Fruit fly (Drosophila melanogaster): Measurements from ENCODE around the gene ghi.

DNA sequence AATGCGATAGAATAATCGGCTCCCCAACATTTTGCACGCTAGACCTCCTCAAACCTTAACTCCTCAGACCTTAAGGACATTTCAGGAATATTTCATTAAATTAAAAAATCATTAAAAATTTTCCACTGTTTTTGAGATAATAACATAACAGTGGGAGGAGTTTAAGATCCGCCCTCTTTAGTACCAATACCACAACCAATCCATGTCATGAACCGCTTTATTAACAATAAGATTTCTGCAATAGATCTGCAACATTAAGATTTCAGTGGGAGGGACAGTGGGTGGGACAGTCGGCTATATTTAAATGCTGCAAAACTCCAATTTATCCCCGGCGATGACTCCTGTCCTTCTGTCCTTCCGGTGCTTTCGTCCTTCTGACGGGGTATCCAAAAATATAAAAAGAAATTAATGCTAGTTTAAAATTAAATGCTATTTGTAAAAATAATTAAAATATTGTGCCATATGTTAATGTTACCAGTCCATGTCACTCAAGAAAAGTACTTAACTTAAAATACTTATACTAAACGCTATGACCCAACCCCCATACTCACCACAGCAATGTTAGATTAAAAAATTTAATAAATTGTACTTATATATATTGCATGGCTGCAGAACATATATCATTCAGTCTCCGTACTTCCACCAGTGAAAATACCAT is 8.9 kb upstream of the ghi start, which contains the start of gene Srg3:
- TF ChIP-seq CG7101 (tag; optimal IDR thresholded peaks at IDR 0.05) (no peak), tj (GFP tag; optimal IDR thresholded peaks at IDR 0.05) (no peak), kay (GFP tag; ENCODE audit: borderline replicate concordance) (no peak), ovo (GFP tag; optimal IDR thresholded peaks at IDR 0.05) (no peak), bab1 (GFP tag; optimal IDR thresholded peaks at IDR 0.05) (no peak)
